Fruit fly (Drosophila melanogaster): Measurements from ENCODE around the gene CG42245.
A peak's percentile ranks its signal among the peaks of the same experiment; 100 is the strongest.

The CG42245 gene

dm6 chr3L:2588306-2588705 is 43.2 kb upstream of the CG42245 start:
- no peak for TF ChIP-seq toe (GFP tag; optimal IDR thresholded peaks at IDR 0.05)
- no peak for TF ChIP-seq CG14711 (tag; optimal IDR thresholded peaks at IDR 0.05)
- TF ChIP-seq pad (GFP tag; optimal IDR thresholded peaks at IDR 0.05) = no peak
- TF ChIP-seq kay (GFP tag; ENCODE audit: borderline replicate concordance) = no peak
- no peak for TF ChIP-seq Mnt (GFP tag; optimal IDR thresholded peaks at IDR 0.05)
- TF ChIP-seq Hr96 (GFP tag; optimal IDR thresholded peaks at IDR 0.05) = no peak
- TF ChIP-seq CG5204 (GFP tag; optimal IDR thresholded peaks at IDR 0.05) = no peak

DNA sequence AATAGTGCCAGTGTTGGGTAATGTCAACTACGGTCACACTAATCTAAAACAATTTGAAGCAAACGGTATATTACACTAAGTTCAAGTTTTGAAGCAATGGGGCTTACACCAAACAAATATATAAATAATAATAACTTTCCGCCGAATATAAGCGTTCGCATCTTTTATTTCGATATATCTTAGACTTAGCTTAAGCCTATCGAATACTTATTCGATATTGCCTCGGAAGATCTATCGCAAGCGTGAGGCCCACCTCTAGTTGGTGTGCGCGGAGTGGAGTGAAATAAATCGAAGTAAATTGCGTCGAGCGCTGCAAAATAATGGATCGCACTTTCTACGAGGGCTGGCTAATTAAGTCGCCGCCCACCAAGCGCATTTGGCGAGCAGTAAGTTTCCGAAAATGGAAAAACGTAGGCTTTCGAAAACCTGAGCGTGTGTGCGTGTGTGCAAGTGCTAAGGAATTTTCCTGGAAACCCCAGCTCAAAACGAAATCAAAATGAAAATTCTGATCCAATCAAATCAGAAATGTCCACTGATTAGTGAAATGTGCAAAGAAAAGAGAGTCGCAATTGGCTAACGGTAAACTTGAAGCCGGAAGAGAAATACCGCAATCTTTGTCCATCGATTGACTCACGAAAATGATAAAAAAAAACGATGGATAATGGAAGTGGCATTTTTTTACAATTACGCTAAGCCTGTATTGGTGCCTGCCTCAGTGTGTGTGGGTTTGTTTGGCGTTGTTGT is 42.2 kb upstream of the CG42245 start, which contains the start of gene dos:
Gene dos, plus strand, starts transcription at position 248 of the 744 bp plus-strand sequence.
- TF ChIP-seq cic (GFP tag; optimal IDR thresholded peaks at IDR 0.05) = no peak
- TF ChIP-seq cnc (optimal IDR thresholded peaks at IDR 0.05) = no peak
- TF ChIP-seq CG33017 (tag; optimal IDR thresholded peaks at IDR 0.05) = peak; percentile 27
- peak; percentile 72 for TF ChIP-seq Mnt (GFP tag; optimal IDR thresholded peaks at IDR 0.05)
- peak; percentile 76 for TF ChIP-seq Crg-1 (GFP tag; optimal IDR thresholded peaks at IDR 0.05)
- no peak for TF ChIP-seq kay (GFP tag; ENCODE audit: borderline replicate concordance)
- peak; percentile 69 for TF ChIP-seq ovo (GFP tag; optimal IDR thresholded peaks at IDR 0.05)
- peak; percentile 56 for TF ChIP-seq bab1 (GFP tag; optimal IDR thresholded peaks at IDR 0.05)
- TF ChIP-seq Clk (GFP tag; optimal IDR thresholded peaks at IDR 0.05) = peak; percentile 56
- no peak for TF ChIP-seq tj (GFP tag; optimal IDR thresholded peaks at IDR 0.05)
- peak; percentile 75 for TF ChIP-seq CG7101 (tag; optimal IDR thresholded peaks at IDR 0.05)
- no peak for TF ChIP-seq CG5204 (GFP tag; optimal IDR thresholded peaks at IDR 0.05)
- TF ChIP-seq toe (GFP tag; optimal IDR thresholded peaks at IDR 0.05) = peak; percentile 81
- peak; percentile 84 for TF ChIP-seq CG1620 (GFP tag; optimal IDR thresholded peaks at IDR 0.05)
- peak; percentile 4 for TF ChIP-seq CG12768 (GFP tag; optimal IDR thresholded peaks at IDR 0.05)
- TF ChIP-seq CG7045 (GFP tag; optimal IDR thresholded peaks at IDR 0.05) = peak; percentile 49
- TF ChIP-seq pad (GFP tag; optimal IDR thresholded peaks at IDR 0.05) = peak; percentile 53
- TF ChIP-seq CG14711 (tag; optimal IDR thresholded peaks at IDR 0.05) = peak; percentile 54
- peak; percentile 49 for TF ChIP-seq CG11617 (GFP tag; optimal IDR thresholded peaks at IDR 0.05)
- peak; percentile 30 for TF ChIP-seq Hr96 (GFP tag; optimal IDR thresholded peaks at IDR 0.05)

- TF ChIP-seq cic (GFP tag; optimal IDR thresholded peaks at IDR 0.05) = peak; percentile 91
- peak; percentile 25 for TF ChIP-seq CG1620 (GFP tag; optimal IDR thresholded peaks at IDR 0.05)
- TF ChIP-seq Clk (GFP tag; optimal IDR thresholded peaks at IDR 0.05) = no peak
- TF ChIP-seq Crg-1 (GFP tag; optimal IDR thresholded peaks at IDR 0.05) = peak; percentile 38
- no peak for TF ChIP-seq cnc (optimal IDR thresholded peaks at IDR 0.05)
- no peak for TF ChIP-seq CG5204 (GFP tag; optimal IDR thresholded peaks at IDR 0.05)
- peak; percentile 59 for TF ChIP-seq CG14711 (tag; optimal IDR thresholded peaks at IDR 0.05)
- no peak for TF ChIP-seq kay (GFP tag; ENCODE audit: borderline replicate concordance)
- peak; percentile 98 for TF ChIP-seq tj (GFP tag; optimal IDR thresholded peaks at IDR 0.05)
- TF ChIP-seq ovo (GFP tag; optimal IDR thresholded peaks at IDR 0.05) = no peak
- TF ChIP-seq CG7045 (GFP tag; optimal IDR thresholded peaks at IDR 0.05) = no peak
- no peak for TF ChIP-seq Hr96 (GFP tag; optimal IDR thresholded peaks at IDR 0.05)
- peak; percentile 85 for TF ChIP-seq bab1 (GFP tag; optimal IDR thresholded peaks at IDR 0.05)
- TF ChIP-seq CG11617 (GFP tag; optimal IDR thresholded peaks at IDR 0.05) = peak; percentile 57
- TF ChIP-seq CG12768 (GFP tag; optimal IDR thresholded peaks at IDR 0.05) = no peak
- no peak for TF ChIP-seq Mnt (GFP tag; optimal IDR thresholded peaks at IDR 0.05)
- no peak for TF ChIP-seq CG33017 (tag; optimal IDR thresholded peaks at IDR 0.05)
- peak; percentile 21 for TF ChIP-seq pad (GFP tag; optimal IDR thresholded peaks at IDR 0.05)
- TF ChIP-seq toe (GFP tag; optimal IDR thresholded peaks at IDR 0.05) = no peak
- TF ChIP-seq CG7101 (tag; optimal IDR thresholded peaks at IDR 0.05) = peak; percentile 77
Observed at dm6 chr3L:2589911-2590763, 41.4 kb upstream of the CG42245 start.

- TF ChIP-seq CG12768 (GFP tag; optimal IDR thresholded peaks at IDR 0.05) (no peak), CG7101 (tag; optimal IDR thresholded peaks at IDR 0.05) (no peak), CG1620 (GFP tag; optimal IDR thresholded peaks at IDR 0.05) (no peak), Mnt (GFP tag; optimal IDR thresholded peaks at IDR 0.05) (no peak), kay (GFP tag; ENCODE audit: borderline replicate concordance) (peak; percentile 35), pad (GFP tag; optimal IDR thresholded peaks at IDR 0.05) (no peak)
Observed at dm6 chr3L:2590764-2591309, 40.7 kb upstream of the CG42245 start.

DNA sequence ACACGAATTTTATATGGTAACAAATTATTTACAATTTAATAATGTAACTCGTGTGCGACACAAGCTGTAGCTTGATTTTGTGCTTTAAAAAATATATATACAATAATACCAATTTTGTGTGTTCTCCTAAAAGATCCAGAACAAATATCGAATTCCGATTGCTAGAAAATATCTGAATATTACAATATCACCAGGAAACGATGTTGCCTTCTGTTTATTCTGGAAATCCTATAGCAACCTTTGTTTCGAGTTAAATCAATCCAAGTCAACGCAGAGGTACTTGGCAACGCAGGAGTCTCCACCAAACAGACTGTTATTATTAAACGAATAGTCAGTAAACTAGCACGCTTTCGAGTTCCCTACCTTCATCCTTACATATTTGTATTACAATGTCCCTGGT is 36.0 kb upstream of the CG42245 start, which contains the start of gene CG16984:
Gene CG16984, plus strand, starts transcription at position 301 of the 400 bp plus-strand sequence.
- TF ChIP-seq kay (GFP tag; ENCODE audit: borderline replicate concordance) = peak; percentile 62
- no peak for TF ChIP-seq tj (GFP tag; optimal IDR thresholded peaks at IDR 0.05)

DNA sequence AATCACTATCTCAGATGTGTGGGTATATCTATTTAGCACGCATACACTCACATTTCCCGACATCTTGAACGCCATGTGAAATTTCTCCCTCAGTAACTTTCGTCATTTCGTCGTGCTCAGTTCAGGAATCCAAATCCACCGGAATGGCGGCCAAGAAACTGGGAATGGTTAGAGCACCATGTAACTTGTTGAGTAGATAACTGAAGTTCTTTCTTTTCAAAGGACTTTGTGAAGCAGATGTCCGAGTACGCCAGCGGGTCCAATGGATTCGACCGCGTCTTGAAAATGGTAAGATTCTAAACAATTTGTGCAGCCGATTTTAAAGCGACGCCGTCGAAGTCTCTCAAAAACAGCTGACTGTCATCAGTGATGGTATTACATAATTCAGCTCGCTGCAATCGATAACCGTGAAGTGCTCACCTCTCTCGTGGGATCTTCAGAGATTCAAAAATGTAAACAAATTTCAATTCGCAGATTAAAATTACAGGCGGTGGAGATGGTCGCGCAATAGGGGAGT is 32.2 kb upstream of the CG42245 start, which contains the start of the genes CG16985 and CG12182:
Gene CG16985, plus strand, starts transcription at position 84 of the 517 bp plus-strand sequence.
Gene CG12182, minus strand, starts transcription at position 366 of the 517 bp plus-strand sequence.
- TF ChIP-seq CG7045 (GFP tag; optimal IDR thresholded peaks at IDR 0.05) = no peak
- no peak for TF ChIP-seq CG5204 (GFP tag; optimal IDR thresholded peaks at IDR 0.05)
- no peak for TF ChIP-seq cnc (optimal IDR thresholded peaks at IDR 0.05)
- no peak for TF ChIP-seq pad (GFP tag; optimal IDR thresholded peaks at IDR 0.05)
- TF ChIP-seq toe (GFP tag; optimal IDR thresholded peaks at IDR 0.05) = peak; percentile 28
- TF ChIP-seq kay (GFP tag; ENCODE audit: borderline replicate concordance) = no peak
- peak; percentile 29 for TF ChIP-seq CG1620 (GFP tag; optimal IDR thresholded peaks at IDR 0.05)
- TF ChIP-seq tj (GFP tag; optimal IDR thresholded peaks at IDR 0.05) = peak; percentile 11
- peak; percentile 98 for TF ChIP-seq cic (GFP tag; optimal IDR thresholded peaks at IDR 0.05)
- no peak for TF ChIP-seq Hr96 (GFP tag; optimal IDR thresholded peaks at IDR 0.05)
- TF ChIP-seq bab1 (GFP tag; optimal IDR thresholded peaks at IDR 0.05) = peak; percentile 4
- no peak for TF ChIP-seq Clk (GFP tag; optimal IDR thresholded peaks at IDR 0.05)
- TF ChIP-seq Mnt (GFP tag; optimal IDR thresholded peaks at IDR 0.05) = peak; percentile 84
- no peak for TF ChIP-seq ovo (GFP tag; optimal IDR thresholded peaks at IDR 0.05)
- TF ChIP-seq CG12768 (GFP tag; optimal IDR thresholded peaks at IDR 0.05) = peak; percentile 53
- TF ChIP-seq Crg-1 (GFP tag; optimal IDR thresholded peaks at IDR 0.05) = no peak
- TF ChIP-seq CG33017 (tag; optimal IDR thresholded peaks at IDR 0.05) = peak; percentile 9
- TF ChIP-seq CG7101 (tag; optimal IDR thresholded peaks at IDR 0.05) = no peak
- TF ChIP-seq CG11617 (GFP tag; optimal IDR thresholded peaks at IDR 0.05) = peak; percentile 13
- peak; percentile 0 for TF ChIP-seq CG14711 (tag; optimal IDR thresholded peaks at IDR 0.05)
